Worm (Caenorhabditis elegans) whole organism, L3 larva: ENCODE measurements around the gene W09G12.6.

Experiments
- ceh-16 ChIP-seq: sonication (generic microtip); optimal IDR thresholded peaks from 2 replicates; lab custom pipeline; 2017; ENCODE audit warnings: missing biosample characterization, missing genetic modification characterization
- elt-3 ChIP-seq, 3 experiments: fragments of 150-350 bp in 1 of 3; sonication (generic microtip) in 2 of 3; optimal IDR thresholded peaks; 2 replicates in 2 of 3; 4 replicates in 1 of 3; lab custom pipeline; 2014 to 2017; ENCODE audit warnings: missing biosample characterization in 3 of 3, missing genetic modification characterization in 3 of 3
- fos-1 ChIP-seq: fragments of 150-350 bp; optimal IDR thresholded peaks from 2 replicates; lab custom pipeline; 2014; ENCODE audit warnings: missing biosample characterization, missing genetic modification characterization
- nhr-11 ChIP-seq: fragments of 150-350 bp; optimal IDR thresholded peaks from 2 replicates; lab custom pipeline; 2014; ENCODE audit warnings: missing biosample characterization, missing genetic modification characterization
- nhr-23 ChIP-seq: fragments of 150-350 bp; optimal IDR thresholded peaks from 2 replicates; lab custom pipeline; 2014; ENCODE audit warnings: missing biosample characterization, missing genetic modification reagents, missing genetic modification characterization
- nhr-76 ChIP-seq: fragments of 150-350 bp; sonication (generic microtip); optimal IDR thresholded peaks from 5 replicates; lab custom pipeline; 2014; ENCODE audit warnings: missing biosample characterization, missing genetic modification characterization
- pha-4 ChIP-seq: fragments of 150-350 bp; optimal IDR thresholded peaks from 2 replicates; lab custom pipeline; 2014; ENCODE audit warnings: missing biosample characterization, missing genetic modification reagents, missing genetic modification characterization
- unc-39 ChIP-seq: sonication (generic microtip); optimal IDR thresholded peaks from 4 replicates; lab custom pipeline; 2017; ENCODE audit warnings: missing biosample characterization, missing genetic modification characterization

ce11 chrIV:1278945-1279344 lies 47.3 kb downstream of the W09G12.6 start:
- TF ChIP-seq nhr-23 (tag; lab: Kevin White, UChicago) = no peak
- no peak for TF ChIP-seq unc-39 (tag; lab: Kevin White, UChicago)
- TF ChIP-seq pha-4 (tag; lab: Kevin White, UChicago) = no peak
- no peak for TF ChIP-seq nhr-76 (tag; lab: Kevin White, UChicago)
- no peak for TF ChIP-seq fos-1 (tag; lab: Kevin White, UChicago)
- TF ChIP-seq nhr-11 (tag; lab: Kevin White, UChicago) = no peak
- no peak for TF ChIP-seq elt-3 (tag; optimal IDR thresholded peaks at IDR 0.05; lab: Kevin White, UChicago)
- TF ChIP-seq ceh-16 (tag; lab: Kevin White, UChicago) = no peak
